Fruit fly (Drosophila melanogaster): Measurements from ENCODE around the gene CG5565.

DNA sequence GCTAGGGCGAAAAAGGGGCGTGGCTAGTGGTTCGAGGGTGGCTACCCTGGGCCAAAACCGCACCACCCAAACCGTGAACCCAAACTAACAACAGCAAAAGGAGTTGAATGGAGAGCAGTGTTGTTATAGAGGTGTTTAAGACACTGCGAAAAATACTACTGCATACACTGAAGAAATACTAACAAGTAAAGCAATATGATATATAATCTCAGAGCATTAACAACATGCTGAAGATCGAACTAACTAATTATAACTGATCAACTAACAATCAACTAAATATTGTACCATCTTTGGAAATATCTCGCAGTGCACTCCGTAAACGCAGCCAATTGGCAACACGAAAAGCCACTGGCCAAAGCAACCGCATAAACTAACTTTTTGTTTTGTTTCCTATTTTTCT lies 37.9 kb upstream of the CG5565 start:
- no peak for TF ChIP-seq CG8478 (optimal IDR thresholded peaks at IDR 0.05)
- TF ChIP-seq usp (GFP tag; optimal IDR thresholded peaks at IDR 0.05), result no peak
- TF ChIP-seq psq (optimal IDR thresholded peaks at IDR 0.05), result no peak
- no peak for TF ChIP-seq EcR (GFP tag; optimal IDR thresholded peaks at IDR 0.05)
- no peak for TF ChIP-seq pan (optimal IDR thresholded peaks at IDR 0.05)
- TF ChIP-seq Dll (optimal IDR thresholded peaks at IDR 0.05), result no peak
